Worm (Caenorhabditis elegans) whole organism, mixed stage, embryonic: Measurements from ENCODE around the gene nspb-2.

Experiments used
- M03D4.4 ChIP-seq: sonication (generic microtip); optimal IDR thresholded peaks from 2 replicates; lab custom pipeline; 2017; ENCODE audit warnings: mild to moderate bottlenecking, missing genetic modification characterization, missing compliant biosample characterization
- bed-3 ChIP-seq: fragments of 200-800 bp; sonication (Bioruptor generic); optimal IDR thresholded peaks from 3 replicates; lab custom pipeline; 2018; ENCODE audit warnings: mild to moderate bottlenecking, missing genetic modification characterization, moderate library complexity, missing compliant biosample characterization
- blmp-1 ChIP-seq: fragments of 150-350 bp; optimal IDR thresholded peaks from 2 replicates; lab custom pipeline; 2014; ENCODE audit warnings: missing biosample characterization, missing genetic modification characterization
- ceh-43 ChIP-seq: fragments of 200-800 bp; sonication (Bioruptor generic); optimal IDR thresholded peaks from 2 replicates; lab custom pipeline; 2018; ENCODE audit warnings: mild to moderate bottlenecking, missing genetic modification characterization, moderate library complexity, missing compliant biosample characterization
- ces-1 ChIP-seq: fragments of 150-350 bp; optimal IDR thresholded peaks from 2 replicates; lab custom pipeline; 2014; ENCODE audit warnings: missing biosample characterization, missing genetic modification reagents, missing genetic modification characterization
- drap-1 ChIP-seq: fragments of 200-800 bp; sonication (Bioruptor generic); optimal IDR thresholded peaks from 3 replicates; lab custom pipeline; 2018; ENCODE audit warnings: mild to moderate bottlenecking, missing genetic modification characterization, missing compliant biosample characterization
- elt-1 ChIP-seq: sonication (generic microtip); optimal IDR thresholded peaks from 2 replicates; lab custom pipeline; 2017; ENCODE audit warnings: missing genetic modification characterization, mild to moderate bottlenecking, missing compliant biosample characterization, antibody characterized with exemption, moderate library complexity, borderline replicate concordance; ENCODE audit not compliant: insufficient read depth
- flh-1 ChIP-seq: fragments of 200-800 bp; sonication (Bioruptor generic); optimal IDR thresholded peaks from 2 replicates; lab custom pipeline; 2018; ENCODE audit warnings: mild to moderate bottlenecking, missing genetic modification characterization, moderate library complexity, missing compliant biosample characterization
- ham-2 ChIP-seq: fragments of 200-800 bp; sonication (Bioruptor generic); optimal IDR thresholded peaks from 2 replicates; lab custom pipeline; 2018; ENCODE audit warnings: mild to moderate bottlenecking, missing genetic modification characterization, missing compliant biosample characterization
- hlh-1 ChIP-seq: fragments of 150-350 bp; optimal IDR thresholded peaks from 2 replicates; lab custom pipeline; 2014; ENCODE audit warnings: missing biosample characterization, missing genetic modification reagents, missing genetic modification characterization
- lin-13 ChIP-seq: fragments of 150-350 bp; optimal IDR thresholded peaks from 2 replicates; lab custom pipeline; 2014; ENCODE audit warnings: missing biosample characterization, missing genetic modification characterization
- lsy-2 ChIP-seq: fragments of 150-350 bp; optimal IDR thresholded peaks from 2 replicates; lab custom pipeline; 2014; ENCODE audit warnings: missing biosample characterization, missing genetic modification characterization
- mab-5 ChIP-seq: fragments of 150-350 bp; optimal IDR thresholded peaks from 2 replicates; lab custom pipeline; 2014; ENCODE audit warnings: missing biosample characterization, missing genetic modification characterization
- mls-2 ChIP-seq: sonication (generic microtip); optimal IDR thresholded peaks from 2 replicates; lab custom pipeline; 2016; ENCODE audit warnings: mild to moderate bottlenecking, missing genetic modification characterization, moderate library complexity, missing compliant biosample characterization
- nhr-12 ChIP-seq: fragments of 150-350 bp; optimal IDR thresholded peaks from 2 replicates; lab custom pipeline; 2014; ENCODE audit warnings: missing biosample characterization, missing genetic modification characterization
- nhr-2 ChIP-seq: fragments of 150-350 bp; optimal IDR thresholded peaks from 2 replicates; lab custom pipeline; 2014; ENCODE audit warnings: missing biosample characterization, missing genetic modification characterization
- nhr-237 ChIP-seq: fragments of 150-350 bp; optimal IDR thresholded peaks from 2 replicates; lab custom pipeline; 2014; ENCODE audit warnings: missing biosample characterization, missing genetic modification characterization
- nhr-28 ChIP-seq: fragments of 150-350 bp; optimal IDR thresholded peaks from 2 replicates; lab custom pipeline; 2014; ENCODE audit warnings: missing biosample characterization, missing genetic modification characterization
- nhr-76 ChIP-seq: sonication (generic microtip); optimal IDR thresholded peaks from 2 replicates; lab custom pipeline; 2017; ENCODE audit warnings: missing biosample characterization, missing genetic modification characterization
- pha-4 ChIP-seq: fragments of 150-350 bp; optimal IDR thresholded peaks from 2 replicates; lab custom pipeline; 2018; ENCODE audit warnings: missing biosample characterization, missing genetic modification reagents, missing genetic modification characterization
- snpc-4 ChIP-seq: fragments of 150-350 bp; optimal IDR thresholded peaks from 2 replicates; lab custom pipeline; 2014; ENCODE audit warnings: missing biosample characterization, missing genetic modification characterization
- sptf-1 ChIP-seq: sonication (generic microtip); optimal IDR thresholded peaks from 2 replicates; lab custom pipeline; 2017; ENCODE audit warnings: mild to moderate bottlenecking, missing genetic modification characterization, moderate library complexity, missing compliant biosample characterization
- tbx-8 ChIP-seq: fragments of 200-800 bp; sonication (Bioruptor generic); optimal IDR thresholded peaks from 2 replicates; lab custom pipeline; 2018; ENCODE audit warnings: mild to moderate bottlenecking, missing genetic modification characterization, moderate library complexity, missing compliant biosample characterization
- unc-120 ChIP-seq: sonication (generic microtip); optimal IDR thresholded peaks from 2 replicates; lab custom pipeline; 2017; ENCODE audit warnings: missing genetic modification characterization, missing compliant biosample characterization; ENCODE audit not compliant: poor library complexity, severe bottlenecking
- unc-62 ChIP-seq: fragments of 150-350 bp; optimal IDR thresholded peaks from 2 replicates; lab custom pipeline; 2014; ENCODE audit warnings: missing biosample characterization, missing genetic modification reagents, missing genetic modification characterization

Gene nspb-2

ce11 chrIV:6627798-6628197 lies 36.3 kb downstream of the nspb-2 start, which contains the start of gene cest-5.2:
Gene cest-5.2 (minus strand): TSS chrIV:6627925.
- TF ChIP-seq nhr-12 (tag; lab: Kevin White, UChicago) (no peak), ceh-43 (GFP tag; lab: Kevin White, UChicago) (no peak), ces-1 (no peak), tbx-8 (GFP tag; lab: Kevin White, UChicago) (no peak), lsy-2 (no peak), lin-13 (no peak), ham-2 (no peak), nhr-28 (no peak), sptf-1 (tag; lab: Kevin White, UChicago) (no peak), unc-120 (tag; lab: Kevin White, UChicago) (no peak), mls-2 (tag; lab: Kevin White, UChicago) (no peak), flh-1 (GFP tag; lab: Kevin White, UChicago) (no peak), pha-4 (tag; lab: Kevin White, UChicago) (no peak), bed-3 (GFP tag; lab: Kevin White, UChicago) (no peak), snpc-4 (tag; lab: Kevin White, UChicago) (no peak), drap-1 (GFP tag; lab: Kevin White, UChicago) (no peak)

- TF ChIP-seq pha-4 (tag; lab: Kevin White, UChicago): no peak
- TF ChIP-seq unc-120 (tag; lab: Kevin White, UChicago): no peak
- peak; percentile 40 for TF ChIP-seq lsy-2
- TF ChIP-seq elt-1: no peak
- no peak for TF ChIP-seq mls-2 (tag; lab: Kevin White, UChicago)
- TF ChIP-seq bed-3 (GFP tag; lab: Kevin White, UChicago): no peak
- TF ChIP-seq tbx-8 (GFP tag; lab: Kevin White, UChicago): no peak
- no peak for TF ChIP-seq nhr-28
- peak; percentile 44 for TF ChIP-seq ces-1
- TF ChIP-seq nhr-2 (tag; lab: Kevin White, UChicago): no peak
- TF ChIP-seq blmp-1 (tag; lab: Kevin White, UChicago): no peak
- no peak for TF ChIP-seq nhr-12 (tag; lab: Kevin White, UChicago)
- TF ChIP-seq unc-62: no peak
Measured at ce11 chrIV:6631704-6632272, 40.3 kb downstream of the nspb-2 start, which contains the start of the genes cest-5.1 and C01B10.9. Gene cest-5.1 (minus strand): TSS chrIV:6631754. Gene C01B10.9 (plus strand): TSS chrIV:6632222.

ce11 chrIV:6634789-6635188 lies 43.3 kb downstream of the nspb-2 start, which contains the start of gene metl-13:
Gene metl-13 (plus strand): TSS chrIV:6635089.
- TF ChIP-seq unc-120 (tag; lab: Kevin White, UChicago): no peak
- TF ChIP-seq tbx-8 (GFP tag; lab: Kevin White, UChicago): no peak
- no peak for TF ChIP-seq pha-4 (tag; lab: Kevin White, UChicago)

- TF ChIP-seq snpc-4 (tag; lab: Kevin White, UChicago): no peak
- no peak for TF ChIP-seq mls-2 (tag; lab: Kevin White, UChicago)
- no peak for TF ChIP-seq nhr-12 (tag; lab: Kevin White, UChicago)
- TF ChIP-seq mab-5 (tag; lab: Kevin White, UChicago): no peak
- TF ChIP-seq ces-1: no peak
- no peak for TF ChIP-seq nhr-237 (tag; lab: Kevin White, UChicago)
- no peak for TF ChIP-seq nhr-76 (tag; lab: Kevin White, UChicago)
- no peak for TF ChIP-seq unc-62
- no peak for TF ChIP-seq M03D4.4 (tag; lab: Kevin White, UChicago)
- no peak for TF ChIP-seq pha-4 (tag; lab: Kevin White, UChicago)
- no peak for TF ChIP-seq hlh-1 (tag; lab: Kevin White, UChicago)
Measured at ce11 chrIV:6638256-6638655, 46.8 kb downstream of the nspb-2 start, which contains the start of gene C01B10.7. Gene C01B10.7 (plus strand): TSS chrIV:6638556.

ce11 chrIV:6639880-6640279 lies 48.4 kb downstream of the nspb-2 start, which contains the start of gene C01B10.6:
Gene C01B10.6 (plus strand): TSS chrIV:6640180.
- TF ChIP-seq tbx-8 (GFP tag; lab: Kevin White, UChicago) (no peak), lin-13 (no peak)
